Fruit fly (Drosophila melanogaster) whole organism, adult: ENCODE data around the gene Sec63.

ENCODE experiments used
- CG11617 ChIP-seq: fragments of 200-800 bp; sonication (Bioruptor generic); optimal IDR thresholded peaks from 2 replicates; lab custom pipeline; 2017; ENCODE audit warnings: mild to moderate bottlenecking, missing biosample characterization, missing genetic modification reagents, missing genetic modification characterization
- CG12768 ChIP-seq: fragments of 200-800 bp; sonication (Bioruptor generic); optimal IDR thresholded peaks from 2 replicates; lab custom pipeline; 2017; ENCODE audit warnings: missing biosample characterization, missing genetic modification characterization, mild to moderate bottlenecking, moderate library complexity, missing genetic modification reagents
- CG1620 ChIP-seq: fragments of 200-800 bp; sonication (Bioruptor generic); optimal IDR thresholded peaks from 2 replicates; lab custom pipeline; 2016; ENCODE audit warnings: missing biosample characterization, missing genetic modification characterization
- CG33017 ChIP-seq: fragments of 200-800 bp; sonication (Bioruptor generic); optimal IDR thresholded peaks from 2 replicates; lab custom pipeline; 2018; ENCODE audit warnings: missing biosample characterization, mild to moderate bottlenecking, missing genetic modification characterization, moderate library complexity
- CG5204 ChIP-seq: fragments of 200-800 bp; sonication (Bioruptor generic); optimal IDR thresholded peaks from 2 replicates; lab custom pipeline; 2016; ENCODE audit warnings: missing biosample characterization, missing genetic modification characterization
- CG7045 ChIP-seq: fragments of 200-800 bp; sonication (Bioruptor generic); optimal IDR thresholded peaks from 2 replicates; lab custom pipeline; 2017; ENCODE audit warnings: missing biosample characterization, mild to moderate bottlenecking, missing genetic modification characterization
- CG7101 ChIP-seq: fragments of 200-800 bp; sonication (Bioruptor generic); optimal IDR thresholded peaks from 2 replicates; lab custom pipeline; 2018; ENCODE audit warnings: missing biosample characterization, mild to moderate bottlenecking, missing genetic modification characterization, moderate library complexity
- Clk ChIP-seq: fragments of 200-800 bp; sonication (Bioruptor generic); optimal IDR thresholded peaks from 2 replicates; lab custom pipeline; 2017; ENCODE audit warnings: missing biosample characterization, missing genetic modification characterization
- Crg-1 ChIP-seq: fragments of 200-800 bp; sonication (Bioruptor generic); optimal IDR thresholded peaks from 2 replicates; lab custom pipeline; 2016; ENCODE audit warnings: missing biosample characterization, missing genetic modification characterization
- Hr96 ChIP-seq: fragments of 200-800 bp; sonication (Bioruptor generic); optimal IDR thresholded peaks from 2 replicates; lab custom pipeline; 2016; ENCODE audit warnings: missing biosample characterization, missing genetic modification characterization
- Mnt ChIP-seq: fragments of 200-800 bp; sonication (Bioruptor generic); optimal IDR thresholded peaks from 2 replicates; lab custom pipeline; 2016; ENCODE audit warnings: missing biosample characterization, mild to moderate bottlenecking, missing genetic modification characterization
- bab1 ChIP-seq: fragments of 200-800 bp; sonication (Bioruptor generic); optimal IDR thresholded peaks from 3 replicates; lab custom pipeline; 2019; ENCODE audit warnings: missing biosample characterization, mild to moderate bottlenecking, missing genetic modification characterization, moderate library complexity
- cic ChIP-seq: fragments of 200-800 bp; sonication (Bioruptor generic); optimal IDR thresholded peaks from 2 replicates; lab custom pipeline; 2017; ENCODE audit warnings: missing biosample characterization, mild to moderate bottlenecking, missing genetic modification characterization, moderate library complexity
- cnc ChIP-seq, 2 experiments: fragments of >200 bp; optimal IDR thresholded peaks; 2 replicates each; lab custom pipeline; 2017
- kay ChIP-seq: fragments of 200-800 bp; sonication (Bioruptor generic); peaks from one replicate; lab custom pipeline; 2016; ENCODE audit warnings: missing biosample characterization, missing genetic modification characterization, borderline replicate concordance
- ovo ChIP-seq: fragments of 200-800 bp; sonication (Bioruptor generic); optimal IDR thresholded peaks from 2 replicates; lab custom pipeline; 2016; ENCODE audit warnings: missing biosample characterization, missing genetic modification characterization
- pad ChIP-seq: fragments of 200-800 bp; sonication (Bioruptor generic); optimal IDR thresholded peaks from 3 replicates; lab custom pipeline; 2017; ENCODE audit warnings: missing biosample characterization, missing genetic modification characterization, mild to moderate bottlenecking, moderate library complexity, missing genetic modification reagents
- tj ChIP-seq: fragments of 200-800 bp; sonication (Bioruptor generic); optimal IDR thresholded peaks from 3 replicates; lab custom pipeline; 2017; ENCODE audit warnings: missing biosample characterization, mild to moderate bottlenecking, missing genetic modification characterization, moderate library complexity
- toe ChIP-seq: fragments of 200-800 bp; sonication (Bioruptor generic); optimal IDR thresholded peaks from 2 replicates; lab custom pipeline; 2016; ENCODE audit warnings: missing biosample characterization, missing genetic modification characterization

The Sec63 gene

DNA sequence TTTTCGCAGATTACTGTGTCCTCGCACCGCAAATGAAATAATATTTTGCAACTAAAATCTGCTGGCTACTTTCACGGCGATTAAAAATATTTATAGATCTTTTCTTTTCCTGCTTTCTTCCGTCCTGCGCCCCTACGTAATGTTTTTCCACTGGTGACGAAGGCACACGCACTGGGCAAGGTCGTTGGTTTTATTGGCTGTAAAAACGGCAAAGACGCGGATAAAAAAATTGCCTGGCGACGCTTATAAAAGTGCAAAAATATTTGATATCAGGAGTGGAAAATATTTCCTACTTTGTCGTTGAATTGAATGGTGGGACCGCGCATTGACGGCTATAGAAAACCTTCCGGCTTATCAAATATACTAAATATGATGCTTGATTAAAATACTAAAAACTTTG lies 8.6 kb downstream of the Sec63 start, which contains the start of gene Sh3beta:
Gene Sh3beta, minus strand, starts transcription at position 327 of the 400 bp plus-strand sequence.
- TF ChIP-seq kay (GFP tag; lab: Kevin White, UChicago) (peak; percentile 41), CG7045 (no peak)

DNA sequence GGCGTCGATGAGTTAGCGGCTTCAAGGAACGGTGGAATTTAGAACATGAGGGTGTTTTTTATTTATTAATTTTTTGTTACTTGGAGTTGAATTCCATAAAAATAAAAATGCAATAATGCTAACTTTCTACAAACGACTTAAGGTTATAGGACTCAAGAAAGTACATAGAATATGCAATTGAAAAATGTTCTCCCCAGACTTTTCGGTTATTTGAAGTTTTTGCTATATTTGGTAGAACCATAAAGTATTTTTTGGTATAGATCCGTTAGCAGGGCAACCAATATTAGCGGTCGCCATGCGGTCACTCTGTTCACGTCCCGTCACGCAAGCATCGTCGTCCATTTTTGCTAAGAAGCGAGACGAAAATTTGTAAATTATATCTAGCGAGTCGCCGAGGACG lies 9.2 kb downstream of the Sec63 start, which contains the start of gene akirin:
Gene akirin, plus strand, starts transcription at position 301 of the 400 bp plus-strand sequence.
- no peak for TF ChIP-seq CG11617
- TF ChIP-seq bab1, result no peak
- TF ChIP-seq cic (GFP tag; lab: Kevin White, UChicago), result no peak
- no peak for TF ChIP-seq CG7045
- no peak for TF ChIP-seq CG7101 (tag; lab: Kevin White, UChicago)
- TF ChIP-seq cnc (optimal IDR thresholded peaks at IDR 0.05; lab: Kevin White, UChicago), result no peak
- TF ChIP-seq CG33017 (tag; lab: Kevin White, UChicago), result no peak
- TF ChIP-seq Crg-1, result no peak
- TF ChIP-seq Mnt (GFP tag; lab: Kevin White, UChicago), result no peak
- no peak for TF ChIP-seq CG5204 (GFP tag; lab: Kevin White, UChicago)
- TF ChIP-seq CG1620 (GFP tag; lab: Kevin White, UChicago), result no peak
- TF ChIP-seq pad (GFP tag; lab: Kevin White, UChicago), result no peak

DNA sequence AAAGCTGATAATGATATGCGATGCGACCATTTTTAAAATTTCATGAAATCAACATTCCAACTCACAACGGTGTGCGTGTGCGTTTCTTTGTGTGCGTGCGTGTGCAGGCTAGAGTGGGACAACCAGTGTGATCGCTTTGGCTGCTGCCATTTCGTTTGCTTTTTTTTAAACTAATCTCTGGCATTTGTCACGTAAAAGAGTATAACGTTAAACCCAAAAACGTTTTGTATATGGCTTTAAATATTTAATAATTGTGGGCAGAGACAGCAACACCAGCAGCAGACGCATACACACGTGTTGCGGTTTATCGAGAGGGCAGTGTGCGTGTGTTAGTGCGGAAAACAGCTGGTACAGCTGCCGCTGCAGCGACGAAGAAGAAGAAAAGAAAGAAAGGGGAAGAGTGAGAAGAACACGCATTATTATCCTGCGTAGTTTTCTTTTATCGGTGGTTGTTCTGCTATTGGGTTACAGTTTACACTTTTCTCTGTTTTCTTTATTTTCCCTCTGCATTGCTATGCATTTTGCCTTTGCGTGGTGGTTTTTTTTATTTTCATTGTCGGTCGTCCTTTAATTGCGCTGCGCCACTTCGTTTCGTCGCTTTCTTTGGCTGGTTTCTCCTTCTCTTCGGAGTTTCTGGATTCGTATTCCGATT lies 10.0 kb downstream of the Sec63 start:
- peak; percentile 35 for TF ChIP-seq tj (GFP tag; lab: Kevin White, UChicago)
- TF ChIP-seq CG12768, result no peak
- TF ChIP-seq CG5204 (GFP tag; lab: Kevin White, UChicago), result no peak
- TF ChIP-seq Mnt (GFP tag; lab: Kevin White, UChicago), result peak; percentile 91
- TF ChIP-seq pad (GFP tag; lab: Kevin White, UChicago), result peak; percentile 68
- TF ChIP-seq Hr96 (GFP tag; lab: Kevin White, UChicago), result no peak
- peak; percentile 14 for TF ChIP-seq CG7101 (tag; lab: Kevin White, UChicago)
- TF ChIP-seq ovo (GFP tag; lab: Kevin White, UChicago), result no peak
- TF ChIP-seq cic (GFP tag; lab: Kevin White, UChicago), result peak; percentile 9
- TF ChIP-seq CG11617, result peak; percentile 52
- TF ChIP-seq kay (GFP tag; lab: Kevin White, UChicago), result no peak

DNA sequence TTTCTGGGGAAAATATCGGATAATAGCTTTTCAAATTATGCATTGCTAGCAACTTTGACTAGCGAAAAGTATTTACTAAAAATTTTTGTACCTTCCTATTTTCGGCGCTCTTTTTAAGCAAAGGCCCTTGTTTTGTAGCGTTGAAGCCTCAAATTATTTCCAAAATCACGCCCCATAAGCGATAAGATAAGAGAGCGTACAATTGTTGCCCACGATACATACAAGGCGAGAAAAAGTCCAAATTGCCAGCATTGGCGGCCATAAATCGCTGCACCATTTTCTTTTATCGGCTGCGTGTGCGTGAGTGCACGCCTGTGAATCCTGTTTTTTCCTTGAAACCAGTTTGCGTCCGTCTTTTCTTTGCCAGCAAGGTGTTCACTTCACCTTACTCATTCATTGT lies 10.9 kb downstream of the Sec63 start:
- TF ChIP-seq kay (GFP tag; lab: Kevin White, UChicago), result peak; percentile 46
- TF ChIP-seq CG12768, result no peak

DNA sequence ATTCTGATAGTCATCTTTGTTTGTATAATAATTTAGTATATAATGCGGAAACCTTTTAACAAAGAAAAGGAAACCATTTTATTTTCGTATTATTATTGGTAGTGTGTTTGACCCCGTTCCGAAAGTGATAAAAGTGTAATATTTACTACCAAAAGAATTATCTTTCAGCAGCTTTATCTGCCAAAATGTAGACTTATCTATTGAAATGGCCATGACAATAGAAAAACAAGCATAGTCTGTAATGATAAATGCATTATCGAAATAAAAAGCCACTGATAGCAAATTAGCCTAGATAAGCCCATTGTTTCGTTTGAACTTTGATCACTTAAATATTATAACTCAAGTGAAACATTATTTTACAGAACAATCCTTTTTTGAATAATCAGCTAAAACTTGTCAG lies 15.8 kb downstream of the Sec63 start:
- TF ChIP-seq Mnt (GFP tag; lab: Kevin White, UChicago) (no peak), CG33017 (tag; lab: Kevin White, UChicago) (no peak), CG7045 (no peak), Clk (GFP tag; lab: Kevin White, UChicago) (no peak), CG7101 (tag; lab: Kevin White, UChicago) (no peak), cnc (optimal IDR thresholded peaks at IDR 0.05; lab: Kevin White, UChicago) (no peak), Hr96 (GFP tag; lab: Kevin White, UChicago) (no peak), CG11617 (no peak), tj (GFP tag; lab: Kevin White, UChicago) (no peak), CG5204 (GFP tag; lab: Kevin White, UChicago) (no peak), toe (no peak), ovo (GFP tag; lab: Kevin White, UChicago) (no peak), bab1 (no peak), cic (GFP tag; lab: Kevin White, UChicago) (no peak), kay (GFP tag; lab: Kevin White, UChicago) (no peak)

DNA sequence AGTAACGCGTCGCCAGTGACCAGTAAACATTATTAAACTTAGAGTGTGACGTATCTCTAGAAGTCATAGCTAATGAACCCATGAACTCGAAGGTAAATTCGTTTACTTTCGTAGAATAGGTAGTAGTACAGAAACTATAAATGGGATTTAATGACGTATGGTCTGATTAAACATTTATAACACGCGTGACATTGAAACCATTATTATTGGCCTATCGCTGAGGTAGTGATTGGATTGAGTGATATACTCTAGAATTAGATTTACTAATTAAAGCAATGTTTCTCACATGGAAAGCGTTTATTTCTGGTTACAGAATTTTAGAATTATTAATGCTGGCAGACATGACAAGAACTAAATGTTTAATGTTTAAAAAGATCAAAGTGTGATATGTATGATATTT lies 16.5 kb downstream of the Sec63 start:
- TF ChIP-seq CG7101 (tag; lab: Kevin White, UChicago) (no peak), Crg-1 (no peak), Clk (GFP tag; lab: Kevin White, UChicago) (no peak), cnc (optimal IDR thresholded peaks at IDR 0.05; lab: Kevin White, UChicago) (no peak), CG33017 (tag; lab: Kevin White, UChicago) (no peak), cic (GFP tag; lab: Kevin White, UChicago) (no peak), Hr96 (GFP tag; lab: Kevin White, UChicago) (no peak), bab1 (no peak), CG7045 (no peak), CG11617 (no peak), tj (GFP tag; lab: Kevin White, UChicago) (no peak), toe (no peak), ovo (GFP tag; lab: Kevin White, UChicago) (no peak)

DNA sequence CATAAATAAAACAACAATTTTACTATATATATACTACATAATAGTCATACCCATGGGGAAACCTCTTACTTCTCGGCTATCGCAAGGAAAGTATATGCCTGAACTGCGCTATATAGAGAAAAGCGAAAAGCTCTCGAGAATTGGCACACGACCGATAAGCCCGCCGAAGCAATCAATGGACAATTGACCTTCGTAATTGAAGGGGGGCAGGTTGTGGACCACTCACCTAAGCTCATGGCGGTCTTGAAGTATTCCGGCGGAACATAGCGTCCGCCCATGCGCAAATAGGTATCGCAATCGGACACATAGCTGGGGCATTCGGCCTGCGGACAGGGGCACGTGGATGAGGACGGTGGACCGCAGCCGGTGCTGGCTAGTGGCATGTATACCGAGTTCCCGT lies 20.0 kb downstream of the Sec63 start:
- TF ChIP-seq CG7045 (no peak), cic (GFP tag; lab: Kevin White, UChicago) (peak; percentile 13)
